Fruit fly (Drosophila melanogaster) whole organism, embryonic: ENCODE data around the gene CG12379.

ENCODE experiments used
- Atf6 ChIP-seq: fragments of 200-800 bp; sonication (Bioruptor generic); IDR thresholded peaks from 2 replicates; pipeline ENCODE4 v1.3.6; 2022; ENCODE audit warnings: missing biosample characterization, missing genetic modification characterization
- BtbVII ChIP-seq: fragments of 200-800 bp; sonication (Bioruptor generic); optimal IDR thresholded peaks from 3 replicates; lab custom pipeline; 2017; ENCODE audit warnings: missing biosample characterization, mild to moderate bottlenecking, missing genetic modification characterization
- CG11695 ChIP-seq: fragments of 200-800 bp; sonication (Bioruptor generic); IDR thresholded peaks from 3 replicates; pipeline ENCODE4 v1.3.6; 2022; ENCODE audit warnings: missing biosample characterization, missing genetic modification characterization
- CG12071 ChIP-seq: fragments of 200-800 bp; sonication (Bioruptor generic); optimal IDR thresholded peaks from 3 replicates; lab custom pipeline; 2018; ENCODE audit warnings: missing biosample characterization, mild to moderate bottlenecking, missing genetic modification characterization
- CG12219 ChIP-seq: fragments of 200-800 bp; sonication (Bioruptor generic); optimal IDR thresholded peaks from 3 replicates; lab custom pipeline; 2018; ENCODE audit warnings: missing biosample characterization, mild to moderate bottlenecking, missing genetic modification characterization
- CG12769 ChIP-seq: fragments of 200-800 bp; sonication (Bioruptor generic); optimal IDR thresholded peaks from 2 replicates; lab custom pipeline; 2019; ENCODE audit warnings: missing biosample characterization, mild to moderate bottlenecking, missing genetic modification characterization, moderate library complexity
- CG13424 ChIP-seq: fragments of 200-800 bp; sonication (Bioruptor generic); optimal IDR thresholded peaks from 2 replicates; lab custom pipeline; 2019; ENCODE audit warnings: missing biosample characterization, mild to moderate bottlenecking, missing genetic modification characterization, moderate library complexity
- CG13775 ChIP-seq: fragments of 200-800 bp; sonication (Bioruptor generic); optimal IDR thresholded peaks from 3 replicates; lab custom pipeline; 2017; ENCODE audit warnings: missing biosample characterization, mild to moderate bottlenecking, missing genetic modification characterization
- CG15696 ChIP-seq: fragments of 200-800 bp; sonication (Bioruptor generic); optimal IDR thresholded peaks from 2 replicates; lab custom pipeline; 2019; ENCODE audit warnings: missing biosample characterization, mild to moderate bottlenecking, missing genetic modification characterization, moderate library complexity
- CG32532 ChIP-seq: fragments of 200-800 bp; sonication (Bioruptor generic); IDR thresholded peaks from 2 replicates; pipeline ENCODE4 v1.3.6; 2022; ENCODE audit warnings: missing biosample characterization, missing genetic modification characterization
- CG34376 ChIP-seq: fragments of 200-800 bp; sonication (Bioruptor generic); optimal IDR thresholded peaks from 2 replicates; lab custom pipeline; 2018; ENCODE audit warnings: missing biosample characterization, mild to moderate bottlenecking, missing genetic modification characterization
- CG3847 ChIP-seq: fragments of 200-800 bp; sonication (Bioruptor generic); IDR thresholded peaks from 2 replicates; pipeline ENCODE4 v1.3.6; 2022; ENCODE audit warnings: missing biosample characterization, missing genetic modification characterization
- CG7987 ChIP-seq: fragments of 200-800 bp; sonication (Bioruptor generic); optimal IDR thresholded peaks from 2 replicates; lab custom pipeline; 2018; ENCODE audit warnings: missing biosample characterization, mild to moderate bottlenecking, missing genetic modification characterization, moderate library complexity
- CG8765 ChIP-seq: fragments of 200-800 bp; sonication (Bioruptor generic); IDR thresholded peaks from 2 replicates; pipeline ENCODE4 v1.3.6; 2022; ENCODE audit warnings: missing biosample characterization, missing genetic modification characterization
- CG9437 ChIP-seq: fragments of 200-800 bp; sonication (Bioruptor generic); optimal IDR thresholded peaks from 2 replicates; lab custom pipeline; 2018; ENCODE audit warnings: missing biosample characterization, mild to moderate bottlenecking, missing genetic modification characterization
- CG9932 ChIP-seq: fragments of 200-800 bp; sonication (Bioruptor generic); IDR thresholded peaks from 2 replicates; pipeline ENCODE4 v1.3.6; 2022; ENCODE audit warnings: missing biosample characterization, missing genetic modification characterization
- Gsc ChIP-seq: fragments of 200-800 bp; sonication (Bioruptor generic); IDR thresholded peaks from 2 replicates; pipeline ENCODE4 v1.3.6; 2022; ENCODE audit warnings: missing biosample characterization, missing genetic modification characterization
- Hr3 ChIP-seq: fragments of 200-800 bp; sonication (Bioruptor generic); optimal IDR thresholded peaks from 3 replicates; lab custom pipeline; 2016; ENCODE audit warnings: missing biosample characterization, missing genetic modification characterization
- Hsf ChIP-seq: fragments of 200-800 bp; sonication (Bioruptor generic); optimal IDR thresholded peaks from 3 replicates; lab custom pipeline; 2016; ENCODE audit warnings: missing biosample characterization, missing genetic modification characterization
- NK7.1 ChIP-seq: fragments of 200-800 bp; sonication (Bioruptor generic); optimal IDR thresholded peaks from 3 replicates; lab custom pipeline; 2016; ENCODE audit warnings: missing biosample characterization, missing genetic modification characterization
- PHDP ChIP-seq: fragments of 200-800 bp; sonication (Bioruptor generic); optimal IDR thresholded peaks from 3 replicates; lab custom pipeline; 2018; ENCODE audit warnings: missing biosample characterization, mild to moderate bottlenecking, missing genetic modification characterization, moderate library complexity
- Side ChIP-seq: fragments of 200-800 bp; sonication (Bioruptor generic); optimal IDR thresholded peaks from 2 replicates; lab custom pipeline; 2016; ENCODE audit warnings: missing biosample characterization, missing genetic modification characterization
- Sry-δ ChIP-seq: fragments of 200-800 bp; sonication (Bioruptor generic); optimal IDR thresholded peaks from 2 replicates; lab custom pipeline; 2016; ENCODE audit warnings: missing biosample characterization, missing genetic modification characterization
- al ChIP-seq: fragments of 200-800 bp; sonication (Bioruptor generic); IDR thresholded peaks from 2 replicates; pipeline ENCODE4 v1.3.6; 2022; ENCODE audit warnings: missing biosample characterization, missing genetic modification characterization
- amos ChIP-seq: fragments of 200-800 bp; sonication (Bioruptor generic); IDR thresholded peaks from 2 replicates; pipeline ENCODE4 v1.3.6; 2022; ENCODE audit warnings: missing biosample characterization, missing genetic modification characterization; ENCODE audit not compliant: partially characterized antibody
- bowl ChIP-seq: fragments of 200-800 bp; sonication (Bioruptor generic); IDR thresholded peaks from 2 replicates; pipeline ENCODE4 v1.3.6; 2022; ENCODE audit warnings: missing biosample characterization, missing genetic modification characterization
- btn ChIP-seq: fragments of 200-800 bp; sonication (Bioruptor generic); optimal IDR thresholded peaks from 2 replicates; lab custom pipeline; 2016; ENCODE audit warnings: missing biosample characterization, missing genetic modification characterization
- cwo ChIP-seq: fragments of 200-800 bp; sonication (Bioruptor generic); optimal IDR thresholded peaks from 3 replicates; lab custom pipeline; 2017; ENCODE audit warnings: missing biosample characterization, missing genetic modification characterization, mild to moderate bottlenecking, moderate library complexity, missing genetic modification reagents
- dati ChIP-seq: fragments of 200-800 bp; sonication (Bioruptor generic); IDR thresholded peaks from 2 replicates; pipeline ENCODE4 v1.3.6; 2022; ENCODE audit warnings: missing biosample characterization, missing genetic modification characterization
- disco-r ChIP-seq: fragments of 200-800 bp; sonication (Bioruptor generic); optimal IDR thresholded peaks from 2 replicates; lab custom pipeline; 2016; ENCODE audit warnings: missing biosample characterization, missing genetic modification characterization
- dysf ChIP-seq: fragments of 200-800 bp; sonication (Bioruptor generic); IDR thresholded peaks from 3 replicates; pipeline ENCODE4 v1.3.6; 2022; ENCODE audit warnings: missing biosample characterization, missing genetic modification characterization
- eve ChIP-seq, 2 experiments: fragments of >200 bp; optimal IDR thresholded peaks; 2 replicates each; lab custom pipeline; 2017; ENCODE audit warnings: missing biosample characterization in 2 of 2, missing genetic modification characterization in 2 of 2
- fd64A ChIP-seq: fragments of 200-800 bp; sonication (Bioruptor generic); optimal IDR thresholded peaks from 3 replicates; lab custom pipeline; 2018; ENCODE audit warnings: missing biosample characterization, mild to moderate bottlenecking, missing genetic modification characterization
- fru ChIP-seq: fragments of >200 bp; optimal IDR thresholded peaks from 2 replicates; lab custom pipeline; 2017
- gsb ChIP-seq: fragments of 200-800 bp; sonication (Bioruptor generic); IDR thresholded peaks from 2 replicates; pipeline ENCODE4 v1.3.6; 2022; ENCODE audit warnings: missing biosample characterization, missing genetic modification characterization
- hbn ChIP-seq: fragments of 200-800 bp; sonication (Bioruptor generic); IDR thresholded peaks from 2 replicates; pipeline ENCODE4 v1.3.6; 2022; ENCODE audit warnings: missing biosample characterization, missing genetic modification characterization; ENCODE audit not compliant: partially characterized antibody
- kni ChIP-seq: fragments of 200-800 bp; sonication (Bioruptor generic); optimal IDR thresholded peaks from 3 replicates; lab custom pipeline; 2017; ENCODE audit warnings: mild to moderate bottlenecking, missing biosample characterization, missing genetic modification reagents, missing genetic modification characterization
- knrl ChIP-seq: fragments of 200-800 bp; sonication (Bioruptor generic); IDR thresholded peaks from 3 replicates; pipeline ENCODE4 v1.3.6; 2022; ENCODE audit warnings: missing biosample characterization, missing genetic modification characterization; ENCODE audit not compliant: partially characterized antibody
- lola ChIP-seq, 3 experiments: fragments of >200 bp in 2 of 3; fragments of 200-800 bp in 1 of 3; sonication (Bioruptor generic) in 1 of 3; optimal IDR thresholded peaks; 2 replicates each; lab custom pipeline; 2017 to 2019; ENCODE audit warnings: missing biosample characterization in 3 of 3, missing genetic modification characterization in 3 of 3, mild to moderate bottlenecking in 1 of 3, moderate library complexity in 1 of 3
- oc ChIP-seq: fragments of 200-800 bp; sonication (Bioruptor generic); optimal IDR thresholded peaks from 2 replicates; lab custom pipeline; 2018; ENCODE audit warnings: missing biosample characterization, mild to moderate bottlenecking, missing genetic modification characterization, moderate library complexity
- pan ChIP-seq, 4 experiments: fragments of >200 bp in 3 of 4; fragments of 200-800 bp in 1 of 4; sonication (Bioruptor generic) in 1 of 4; optimal IDR thresholded peaks in 3 of 4; IDR thresholded peaks in 1 of 4; 2 replicates each; pipeline versions ENCODE4 v1.3.6 to Lab custom; 2017 to 2022; ENCODE audit warnings: missing biosample characterization in 2 of 4, missing genetic modification characterization in 2 of 4, mixed read lengths in 1 of 4
- row ChIP-seq: fragments of 200-800 bp; sonication (Bioruptor generic); IDR thresholded peaks from 3 replicates; pipeline ENCODE4 v1.3.6; 2022; ENCODE audit warnings: missing biosample characterization, missing genetic modification characterization
- sc ChIP-seq, 3 experiments: fragments of >200 bp in 2 of 3; fragments of 200-800 bp in 1 of 3; sonication (Bioruptor generic) in 1 of 3; optimal IDR thresholded peaks; 2 replicates in 2 of 3; 3 replicates in 1 of 3; lab custom pipeline; 2017; ENCODE audit warnings: mild to moderate bottlenecking in 1 of 3, missing biosample characterization in 1 of 3, missing genetic modification characterization in 1 of 3, missing genetic modification reagents in 1 of 3
- tgo ChIP-seq: fragments of 200-800 bp; sonication (Bioruptor generic); IDR thresholded peaks from 3 replicates; pipeline ENCODE4 v1.3.6; 2022; ENCODE audit warnings: missing biosample characterization, missing genetic modification characterization
- zfh1 ChIP-seq: fragments of 200-800 bp; sonication (Bioruptor generic); IDR thresholded peaks from 3 replicates; pipeline ENCODE4 v1.3.6; 2022; ENCODE audit warnings: missing biosample characterization, missing genetic modification characterization

The CG12379 gene

dm6 chrX:15745905-15746681, 12.3 kb upstream of the CG12379 start, which contains the start of the genes CG8944 and CCT6 (continued):
- 0 out of 2 replicates have a peak, but pooled peaks have one; percentile 38 for TF ChIP-seq CG32532
- TF ChIP-seq knrl (GFP tag; lab: Robert Waterston, UW), result 0 out of 3 replicates have a peak, but pooled peaks have one; percentile 42
- no peak for TF ChIP-seq oc (tag; lab: Kevin White, UChicago)
- TF ChIP-seq btn, result no peak
- TF ChIP-seq CG12769 (tag; lab: Kevin White, UChicago), result no peak
- peak; percentile 69 for TF ChIP-seq Sry-δ (GFP tag; lab: Kevin White, UChicago)
- TF ChIP-seq CG8765, result no peak

DNA sequence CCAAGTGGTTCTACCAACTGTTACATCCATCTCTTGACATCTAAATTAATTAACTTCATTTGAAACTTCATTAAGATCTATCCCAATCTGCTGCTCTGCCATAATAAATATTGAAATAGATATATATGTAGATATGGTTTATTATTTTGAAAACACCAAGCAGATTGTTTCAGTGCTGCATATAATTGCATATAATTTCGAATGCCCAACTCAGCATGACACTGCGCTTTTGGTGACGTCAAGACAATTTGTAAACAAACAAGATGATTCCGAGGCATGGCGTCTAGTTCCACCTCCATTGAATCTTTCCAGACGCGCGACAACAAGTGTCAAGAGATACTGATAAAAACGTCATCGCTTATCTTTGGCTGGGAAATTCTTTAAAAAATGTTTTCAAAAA, 7.1 kb upstream of the CG12379 start:
- TF ChIP-seq Atf6 (no peak), fru (lab: Kevin White, UChicago) (no peak), Gsc (no peak), disco-r (GFP tag; lab: Kevin White, UChicago) (no peak), Side (GFP tag; lab: Kevin White, UChicago) (no peak), CG9932 (GFP tag; lab: Robert Waterston, UW) (0 out of 2 replicates have a peak, but pooled peaks have one; percentile 28), row (peak; percentile 24; the same call in 2 of the 3 replicates), NK7.1 (GFP tag; lab: Kevin White, UChicago) (no peak), bowl (GFP tag; lab: Robert Waterston, UW) (no peak), gsb (GFP tag; lab: Robert Waterston, UW) (no peak), CG3847 (no peak), BtbVII (GFP tag; lab: Kevin White, UChicago) (peak; percentile 3)

dm6 chrX:15740288-15740726, 6.5 kb upstream of the CG12379 start:
- TF ChIP-seq al (GFP tag; lab: Robert Waterston, UW) (peak; percentile 66; the same call in 1 of the 2 replicates), pan (optimal IDR thresholded peaks at IDR 0.05; lab: Kevin White, UChicago) (no peak), pan (GFP tag; optimal IDR thresholded peaks at IDR 0.05 in 1 of 2, IDR thresholded peaks at IDR 0.05 in 1 of 2) (peak in 1 of 2 experiments; percentile 84), zfh1 (GFP tag; lab: Robert Waterston, UW) (peak; percentile 73; the same call in 2 of the 3 replicates), lola (GFP tag; optimal IDR thresholded peaks at IDR 0.05; lab: Kevin White, UChicago) (peak in 1 of 3 experiments; percentile 25), CG13775 (GFP tag; lab: Kevin White, UChicago) (peak; percentile 48), hbn (GFP tag; lab: Robert Waterston, UW) (no peak), kni (GFP tag; lab: Kevin White, UChicago) (no peak), CG15696 (tag; lab: Kevin White, UChicago) (no peak), CG12071 (GFP tag; lab: Kevin White, UChicago) (peak; percentile 67), PHDP (tag; lab: Kevin White, UChicago) (peak; percentile 77), CG34376 (GFP tag; lab: Kevin White, UChicago) (peak; percentile 66), CG9437 (no peak), CG11695 (GFP tag; lab: Robert Waterston, UW) (peak; percentile 68; the same call in 2 of the 3 replicates), Hsf (peak; percentile 67), CG12219 (GFP tag; lab: Kevin White, UChicago) (peak; percentile 67), tgo (peak; percentile 72), fd64A (GFP tag; lab: Kevin White, UChicago) (no peak), amos (0 out of 2 replicates have a peak, but pooled peaks have one; percentile 4), dysf (GFP tag; lab: Robert Waterston, UW) (peak; percentile 83), cwo (peak; percentile 84), dati (peak; percentile 31; the same call in 1 of the 2 replicates), Hr3 (GFP tag; lab: Kevin White, UChicago) (peak; percentile 41), sc (optimal IDR thresholded peaks at IDR 0.05; lab: Kevin White, UChicago) (no peak), sc (GFP tag; optimal IDR thresholded peaks at IDR 0.05; lab: Kevin White, UChicago) (peak; percentile 6), CG7987 (GFP tag; lab: Kevin White, UChicago) (peak; percentile 67), CG13424 (tag; lab: Kevin White, UChicago) (peak; percentile 77), eve (GFP tag; optimal IDR thresholded peaks at IDR 0.05; lab: Kevin White, UChicago) (no peak)
